Fruit fly (Drosophila melanogaster) whole organism: Measurements from ENCODE around the gene CG3184.

ENCODE experiments used
- CG8478 ChIP-seq: fragments of >200 bp; optimal IDR thresholded peaks from 2 replicates; lab custom pipeline; 2018; ENCODE audit warnings: inconsistent platforms
- psq ChIP-seq: fragments of >200 bp; optimal IDR thresholded peaks from 2 replicates; lab custom pipeline; 2017

- no peak for TF ChIP-seq CG8478
- no peak for TF ChIP-seq psq (lab: Kevin White, UChicago)
Observed at dm6 chrX:6709252-6710037, 20.9 kb upstream of the CG3184 start.
